Worm (Caenorhabditis elegans) whole organism, L1 larva: ENCODE data around the gene nhr-26.

Experiments used
- C04F5.9 ChIP-seq: sonication (generic microtip); optimal IDR thresholded peaks from 2 replicates; lab custom pipeline; 2016; ENCODE audit warnings: missing genetic modification characterization, missing compliant biosample characterization
- C34B4.2 ChIP-seq: sonication (generic microtip); optimal IDR thresholded peaks from 2 replicates; lab custom pipeline; 2017; ENCODE audit warnings: mild to moderate bottlenecking, missing genetic modification characterization, missing compliant biosample characterization
- F16B12.6 ChIP-seq: fragments of 150-350 bp; optimal IDR thresholded peaks from 2 replicates; lab custom pipeline; 2014; ENCODE audit warnings: missing biosample characterization, missing genetic modification characterization
- Y116A8C.19 ChIP-seq: sonication (generic microtip); optimal IDR thresholded peaks from 2 replicates; lab custom pipeline; 2016; ENCODE audit warnings: missing compliant biosample characterization, missing genetic modification characterization, borderline replicate concordance
- alr-1 ChIP-seq: fragments of 200-800 bp; sonication (Bioruptor generic); optimal IDR thresholded peaks from 2 replicates; lab custom pipeline; 2018; ENCODE audit warnings: borderline replicate concordance, mild to moderate bottlenecking, missing genetic modification characterization, missing compliant biosample characterization
- aly-2 ChIP-seq: fragments of 150-350 bp; optimal IDR thresholded peaks from 2 replicates; lab custom pipeline; 2014; ENCODE audit warnings: missing biosample characterization, missing genetic modification characterization
- ama-1 ChIP-seq: fragments of 150-350 bp; optimal IDR thresholded peaks from 2 replicates; lab custom pipeline; 2014
- blmp-1 ChIP-seq: fragments of 150-350 bp; optimal IDR thresholded peaks from 2 replicates; lab custom pipeline; 2014; ENCODE audit warnings: missing biosample characterization, missing genetic modification characterization
- ceh-63 ChIP-seq: fragments of 200-800 bp; sonication (Bioruptor generic); optimal IDR thresholded peaks from 2 replicates; lab custom pipeline; 2018; ENCODE audit warnings: mild to moderate bottlenecking, missing genetic modification characterization, missing compliant biosample characterization
- ceh-8 ChIP-seq: fragments of 200-800 bp; sonication (Bioruptor generic); optimal IDR thresholded peaks from 2 replicates; lab custom pipeline; 2018; ENCODE audit warnings: mild to moderate bottlenecking, missing genetic modification characterization, moderate library complexity, missing compliant biosample characterization
- ceh-88 ChIP-seq: fragments of 200-800 bp; sonication (Bioruptor generic); IDR thresholded peaks from 2 replicates; pipeline ENCODE4 v1.3.6; 2022; ENCODE audit warnings: missing genetic modification characterization, missing compliant biosample characterization
- ces-1 ChIP-seq: fragments of 150-350 bp; optimal IDR thresholded peaks from 2 replicates; lab custom pipeline; 2014; ENCODE audit warnings: missing biosample characterization, missing genetic modification reagents, missing genetic modification characterization
- dsc-1 ChIP-seq: sonication (generic microtip); optimal IDR thresholded peaks from 2 replicates; lab custom pipeline; 2016; ENCODE audit warnings: mild to moderate bottlenecking, missing genetic modification characterization, missing compliant biosample characterization
- efl-3 ChIP-seq: fragments of 200-800 bp; sonication (Bioruptor generic); optimal IDR thresholded peaks from 2 replicates; lab custom pipeline; 2018; ENCODE audit warnings: mild to moderate bottlenecking, missing genetic modification characterization, missing compliant biosample characterization
- egl-13 ChIP-seq: sonication (generic microtip); optimal IDR thresholded peaks from 2 replicates; lab custom pipeline; 2016; ENCODE audit warnings: missing genotype, missing genetic modification reagents, missing genetic modification characterization, missing compliant biosample characterization
- elt-2 ChIP-seq: sonication (generic microtip); optimal IDR thresholded peaks from 2 replicates; lab custom pipeline; 2016; ENCODE audit warnings: missing genetic modification characterization, mild to moderate bottlenecking, inconsistent platforms, missing compliant biosample characterization, missing genetic modification reagents
- ets-5 ChIP-seq: fragments of 200-800 bp; sonication (Bioruptor generic); IDR thresholded peaks from 2 replicates; pipeline ENCODE4 v1.3.6; 2022; ENCODE audit warnings: missing genetic modification characterization, missing compliant biosample characterization
- irx-1 ChIP-seq: sonication (generic microtip); optimal IDR thresholded peaks from 2 replicates; lab custom pipeline; 2016; ENCODE audit warnings: missing genetic modification characterization, missing compliant biosample characterization
- isw-1 ChIP-seq: fragments of 200-800 bp; sonication (Bioruptor generic); IDR thresholded peaks from 2 replicates; pipeline ENCODE4 v1.3.6; 2022; ENCODE audit warnings: missing genetic modification characterization, missing compliant biosample characterization
- jun-1 ChIP-seq: fragments of 150-350 bp; optimal IDR thresholded peaks from 2 replicates; lab custom pipeline; 2014; ENCODE audit warnings: missing biosample characterization, missing genetic modification reagents, missing genetic modification characterization
- lin-14 ChIP-seq: fragments of 200-800 bp; sonication (Bioruptor generic); optimal IDR thresholded peaks from 2 replicates; lab custom pipeline; 2018; ENCODE audit warnings: mild to moderate bottlenecking, missing genetic modification characterization, moderate library complexity, missing compliant biosample characterization
- lin-15B ChIP-seq: fragments of 150-350 bp; sonication (generic microtip); optimal IDR thresholded peaks from 3 replicates; lab custom pipeline; 2014; ENCODE audit warnings: missing biosample characterization, missing genetic modification characterization
- lin-35 ChIP-seq, 2 experiments: fragments of 150-350 bp; optimal IDR thresholded peaks; 2 replicates each; lab custom pipeline; 2014; ENCODE audit warnings: missing biosample characterization in 2 of 2, missing genetic modification characterization in 2 of 2, missing genetic modification reagents in 2 of 2
- lin-39 ChIP-seq: fragments of 150-350 bp; optimal IDR thresholded peaks from 2 replicates; lab custom pipeline; 2014; ENCODE audit warnings: missing biosample characterization, missing genetic modification reagents, missing genetic modification characterization
- lsy-2 ChIP-seq, 2 experiments: fragments of 150-350 bp; optimal IDR thresholded peaks; 2 replicates each; lab custom pipeline; 2014; ENCODE audit warnings: missing biosample characterization in 2 of 2, missing genetic modification characterization in 2 of 2
- nhr-11 ChIP-seq: fragments of 150-350 bp; optimal IDR thresholded peaks from 2 replicates; lab custom pipeline; 2014; ENCODE audit warnings: missing biosample characterization, missing genetic modification characterization
- nhr-12 ChIP-seq: sonication (generic microtip); optimal IDR thresholded peaks from 2 replicates; lab custom pipeline; 2017; ENCODE audit warnings: missing biosample characterization, missing genetic modification characterization
- nhr-20 ChIP-seq: sonication (generic microtip); optimal IDR thresholded peaks from 2 replicates; lab custom pipeline; 2016; ENCODE audit warnings: mild to moderate bottlenecking, missing genetic modification characterization, missing compliant biosample characterization
- nhr-237 ChIP-seq: fragments of 150-350 bp; optimal IDR thresholded peaks from 2 replicates; lab custom pipeline; 2014; ENCODE audit warnings: missing biosample characterization, missing genetic modification characterization
- nhr-28 ChIP-seq: fragments of 150-350 bp; optimal IDR thresholded peaks from 2 replicates; lab custom pipeline; 2014; ENCODE audit warnings: missing biosample characterization, missing genetic modification characterization
- nhr-47 ChIP-seq: sonication (generic microtip); optimal IDR thresholded peaks from 2 replicates; lab custom pipeline; 2016; ENCODE audit warnings: mild to moderate bottlenecking, missing genetic modification characterization, moderate library complexity, missing compliant biosample characterization
- nhr-77 ChIP-seq: fragments of 150-350 bp; optimal IDR thresholded peaks from 2 replicates; lab custom pipeline; 2014; ENCODE audit warnings: missing biosample characterization, missing genetic modification characterization
- nhr-85 ChIP-seq: sonication (generic microtip); peaks from one replicate; lab custom pipeline; 2016; ENCODE audit warnings: missing genetic modification characterization, inconsistent platforms, missing compliant biosample characterization
- pag-3 ChIP-seq: sonication (generic microtip); optimal IDR thresholded peaks from 2 replicates; lab custom pipeline; 2017; ENCODE audit warnings: missing genetic modification characterization, mild to moderate bottlenecking, missing compliant biosample characterization, antibody characterized with exemption, borderline replicate concordance; ENCODE audit not compliant: insufficient read depth
- pax-3 ChIP-seq: fragments of 200-800 bp; sonication (Bioruptor generic); optimal IDR thresholded peaks from 2 replicates; lab custom pipeline; 2018; ENCODE audit warnings: mild to moderate bottlenecking, missing genetic modification characterization, moderate library complexity, missing compliant biosample characterization
- pqm-1 ChIP-seq: sonication (generic microtip); optimal IDR thresholded peaks from 3 replicates; lab custom pipeline; 2017; ENCODE audit warnings: missing biosample characterization, missing genetic modification characterization
- snpc-4 ChIP-seq: fragments of 150-350 bp; optimal IDR thresholded peaks from 2 replicates; lab custom pipeline; 2014; ENCODE audit warnings: missing biosample characterization, missing genetic modification characterization
- sox-4 ChIP-seq: sonication (generic microtip); optimal IDR thresholded peaks from 2 replicates; lab custom pipeline; 2016; ENCODE audit warnings: missing genetic modification characterization, missing compliant biosample characterization
- sptf-1 ChIP-seq: fragments of 150-350 bp; optimal IDR thresholded peaks from 2 replicates; lab custom pipeline; 2014; ENCODE audit warnings: missing biosample characterization, missing genetic modification characterization
- sup-37 ChIP-seq: fragments of 200-800 bp; sonication (Bioruptor generic); optimal IDR thresholded peaks from 2 replicates; lab custom pipeline; 2018; ENCODE audit warnings: mild to moderate bottlenecking, missing genetic modification characterization, missing compliant biosample characterization
- swsn-7 ChIP-seq: sonication (generic microtip); optimal IDR thresholded peaks from 2 replicates; lab custom pipeline; 2016; ENCODE audit warnings: missing genetic modification characterization, missing compliant biosample characterization
- tbx-2 ChIP-seq: sonication (generic microtip); optimal IDR thresholded peaks from 2 replicates; lab custom pipeline; 2016; ENCODE audit warnings: missing genetic modification characterization, missing compliant biosample characterization
- unc-30 ChIP-seq: sonication (generic microtip); optimal IDR thresholded peaks from 2 replicates; lab custom pipeline; 2017; ENCODE audit warnings: missing biosample characterization, missing genetic modification characterization
- unc-62 ChIP-seq: fragments of 150-350 bp; optimal IDR thresholded peaks from 2 replicates; lab custom pipeline; 2014; ENCODE audit warnings: missing biosample characterization, missing genetic modification reagents, missing genetic modification characterization
- unc-86 ChIP-seq: sonication (generic microtip); optimal IDR thresholded peaks from 2 replicates; lab custom pipeline; 2016; ENCODE audit warnings: missing genetic modification characterization, missing compliant biosample characterization
- unc-98 ChIP-seq: fragments of 200-800 bp; sonication (Bioruptor generic); IDR thresholded peaks from 2 replicates; pipeline ENCODE4 v1.3.6; 2022; ENCODE audit warnings: missing genetic modification characterization, missing compliant biosample characterization
- vab-15 ChIP-seq: sonication (generic microtip); optimal IDR thresholded peaks from 2 replicates; lab custom pipeline; 2017; ENCODE audit warnings: missing genotype, mild to moderate bottlenecking, missing genetic modification characterization, missing compliant biosample characterization
- xbp-1 ChIP-seq: sonication (generic microtip); optimal IDR thresholded peaks from 2 replicates; lab custom pipeline; 2016; ENCODE audit warnings: missing genetic modification characterization, missing compliant biosample characterization
- zip-4 ChIP-seq: fragments of 200-800 bp; sonication (Bioruptor generic); optimal IDR thresholded peaks from 2 replicates; lab custom pipeline; 2018; ENCODE audit warnings: mild to moderate bottlenecking, missing genetic modification characterization, moderate library complexity, missing compliant biosample characterization
- ztf-11 ChIP-seq, 2 experiments: sonication (generic microtip); optimal IDR thresholded peaks; 2 replicates each; lab custom pipeline; 2016 to 2017; ENCODE audit warnings: missing genetic modification characterization in 2 of 2, missing biosample characterization in 1 of 2, missing compliant biosample characterization in 1 of 2
- ztf-4 ChIP-seq: fragments of 150-350 bp; optimal IDR thresholded peaks from 2 replicates; lab custom pipeline; 2014; ENCODE audit warnings: missing biosample characterization, missing genetic modification characterization

nhr-26 gene

ce11 chrX:12665799-12666198 lies 34.5 kb downstream of the nhr-26 start:
- TF ChIP-seq lin-35 (GFP tag; optimal IDR thresholded peaks at IDR 0.05; lab: Kevin White, UChicago) (no peak), unc-62 (no peak), nhr-47 (tag; lab: Kevin White, UChicago) (no peak), ceh-88 (GFP tag; lab: Robert Waterston, UW) (no peak), snpc-4 (tag; lab: Kevin White, UChicago) (no peak), sptf-1 (tag; lab: Kevin White, UChicago) (no peak), efl-3 (GFP tag; lab: Kevin White, UChicago) (no peak)
- TF ChIP-seq, all 84 proteins: peak for 0

- TF ChIP-seq alr-1 (tag; lab: Kevin White, UChicago) (no peak), egl-13 (tag; lab: Kevin White, UChicago) (peak; percentile 66), pag-3 (tag; lab: Kevin White, UChicago) (no peak), tbx-2 (tag; lab: Kevin White, UChicago) (peak; percentile 67), nhr-28 (tag; lab: Kevin White, UChicago) (no peak), irx-1 (tag; lab: Kevin White, UChicago) (peak; percentile 50), Y116A8C.19 (no peak), nhr-85 (tag; lab: Kevin White, UChicago) (peak; percentile 69), ztf-11 (tag; optimal IDR thresholded peaks at IDR 0.05; lab: Kevin White, UChicago) (peak in 1 of 2 experiments; percentile 59), sox-4 (tag; lab: Kevin White, UChicago) (peak; percentile 50), ama-1 (peak; percentile 68), nhr-77 (tag; lab: Kevin White, UChicago) (peak; percentile 65), unc-30 (tag; lab: Kevin White, UChicago) (no peak), ceh-63 (GFP tag; lab: Kevin White, UChicago) (no peak), elt-2 (tag; lab: Kevin White, UChicago) (no peak), nhr-237 (no peak), F16B12.6 (tag; lab: Kevin White, UChicago) (no peak), nhr-20 (tag; lab: Kevin White, UChicago) (peak; percentile 75), aly-2 (tag; lab: Kevin White, UChicago) (peak; percentile 68), nhr-11 (tag; lab: Kevin White, UChicago) (no peak), ceh-88 (GFP tag; lab: Robert Waterston, UW) (no peak), C04F5.9 (tag; lab: Kevin White, UChicago) (no peak), sup-37 (no peak), swsn-7 (peak; percentile 79), lin-14 (GFP tag; lab: Kevin White, UChicago) (peak; percentile 68), ces-1 (GFP tag; lab: Kevin White, UChicago) (no peak), snpc-4 (tag; lab: Kevin White, UChicago) (peak; percentile 7), unc-98 (no peak), isw-1 (GFP tag; lab: Robert Waterston, UW) (peak; percentile 33; the same call in 1 of the 2 replicates), ztf-4 (peak; percentile 71), pqm-1 (tag; lab: Kevin White, UChicago) (no peak), lsy-2 (tag; optimal IDR thresholded peaks at IDR 0.05; lab: Kevin White, UChicago) (peak; percentile 28 to 69), xbp-1 (peak; percentile 66), unc-86 (peak; percentile 54), jun-1 (peak; percentile 40), C34B4.2 (no peak), nhr-12 (tag; lab: Kevin White, UChicago) (no peak), lin-39 (no peak), efl-3 (GFP tag; lab: Kevin White, UChicago) (no peak), dsc-1 (tag; lab: Kevin White, UChicago) (peak; percentile 76), ceh-8 (GFP tag; lab: Kevin White, UChicago) (peak; percentile 31), blmp-1 (peak; percentile 44), lin-15B (tag; lab: Kevin White, UChicago) (no peak), ets-5 (GFP tag; lab: Robert Waterston, UW) (no peak), vab-15 (tag; lab: Kevin White, UChicago) (no peak), zip-4 (GFP tag; lab: Kevin White, UChicago) (peak; percentile 36), pax-3 (no peak)
Measured at ce11 chrX:12664987-12665451, 35.2 kb downstream of the nhr-26 start.
